Fruit fly (Drosophila melanogaster) whole organism, prepupa: ENCODE data around the gene CG4615.

Source experiments
- Blimp-1 ChIP-seq: fragments of 200-800 bp; sonication (Bioruptor generic); optimal IDR thresholded peaks from 3 replicates; lab custom pipeline; 2017; ENCODE audit warnings: missing biosample characterization, missing genetic modification characterization, mild to moderate bottlenecking, moderate library complexity, missing genetic modification reagents
- CG10669 ChIP-seq: fragments of 200-800 bp; sonication (Bioruptor generic); optimal IDR thresholded peaks from 3 replicates; lab custom pipeline; 2018; ENCODE audit warnings: missing biosample characterization, mild to moderate bottlenecking, missing genetic modification characterization, moderate library complexity
- CG11294 ChIP-seq: fragments of 200-800 bp; sonication (Bioruptor generic); IDR thresholded peaks from 2 replicates; pipeline ENCODE4 v1.3.6; 2022; ENCODE audit warnings: missing biosample characterization, missing genetic modification characterization
- CG11762 ChIP-seq: fragments of 200-800 bp; sonication (Bioruptor generic); optimal IDR thresholded peaks from 3 replicates; lab custom pipeline; 2016; ENCODE audit warnings: missing biosample characterization, missing genetic modification characterization; ENCODE audit not compliant: insufficient read depth
- CG11902 ChIP-seq: fragments of 200-800 bp; sonication (Bioruptor generic); optimal IDR thresholded peaks from 3 replicates; lab custom pipeline; 2016; ENCODE audit warnings: missing biosample characterization, missing genetic modification characterization
- CG15336 ChIP-seq: fragments of 200-800 bp; sonication (Bioruptor generic); IDR thresholded peaks from 2 replicates; pipeline ENCODE4 v1.3.6; 2022; ENCODE audit warnings: missing biosample characterization, missing genetic modification characterization
- CG3032 ChIP-seq: fragments of 200-800 bp; optimal IDR thresholded peaks from 2 replicates; lab custom pipeline; 2019; ENCODE audit warnings: missing biosample characterization, mild to moderate bottlenecking, missing genetic modification characterization, moderate library complexity
- CG34406 ChIP-seq: fragments of 200-800 bp; sonication (Bioruptor generic); optimal IDR thresholded peaks from 3 replicates; lab custom pipeline; 2016; ENCODE audit warnings: missing biosample characterization, missing genetic modification characterization
- CG3919 ChIP-seq: fragments of 200-800 bp; sonication (Bioruptor generic); optimal IDR thresholded peaks from 3 replicates; lab custom pipeline; 2016; ENCODE audit warnings: missing biosample characterization, missing genetic modification characterization
- CG4318 ChIP-seq: fragments of 200-800 bp; sonication (Bioruptor generic); optimal IDR thresholded peaks from 3 replicates; lab custom pipeline; 2017; ENCODE audit warnings: missing biosample characterization, mild to moderate bottlenecking, missing genetic modification characterization
- CG6163 ChIP-seq: fragments of 200-800 bp; sonication (Bioruptor generic); IDR thresholded peaks from 3 replicates; pipeline ENCODE4 v1.3.6; 2022; ENCODE audit warnings: missing biosample characterization, missing genetic modification characterization
- CG6276 ChIP-seq: fragments of 200-800 bp; sonication (Bioruptor generic); optimal IDR thresholded peaks from 2 replicates; lab custom pipeline; 2017; ENCODE audit warnings: missing biosample characterization, mild to moderate bottlenecking, missing genetic modification characterization
- CG6792 ChIP-seq: fragments of 200-800 bp; sonication (Bioruptor generic); optimal IDR thresholded peaks from 3 replicates; lab custom pipeline; 2016; ENCODE audit warnings: missing biosample characterization, missing genetic modification characterization
- CG6808 ChIP-seq: fragments of 200-800 bp; sonication (Bioruptor generic); optimal IDR thresholded peaks from 3 replicates; lab custom pipeline; 2017; ENCODE audit warnings: missing biosample characterization, missing genetic modification characterization, mild to moderate bottlenecking, moderate library complexity, missing genetic modification reagents
- CG6854 ChIP-seq: fragments of 200-800 bp; sonication (Bioruptor generic); optimal IDR thresholded peaks from 2 replicates; lab custom pipeline; 2017; ENCODE audit warnings: missing biosample characterization, mild to moderate bottlenecking, missing genetic modification characterization
- CG8119 ChIP-seq: fragments of 200-800 bp; sonication (Bioruptor generic); IDR thresholded peaks from 3 replicates; pipeline ENCODE4 v1.3.6; 2022; ENCODE audit warnings: missing biosample characterization, missing genetic modification characterization
- CG8632 ChIP-seq: fragments of 200-800 bp; sonication (Bioruptor generic); optimal IDR thresholded peaks from 3 replicates; lab custom pipeline; 2016; ENCODE audit warnings: missing biosample characterization, missing genetic modification characterization
- CG9139 ChIP-seq: fragments of 200-800 bp; sonication (Bioruptor generic); optimal IDR thresholded peaks from 3 replicates; lab custom pipeline; 2017; ENCODE audit warnings: missing biosample characterization, mild to moderate bottlenecking, missing genetic modification characterization
- Eip75B ChIP-seq: fragments of 200-800 bp; sonication (Bioruptor generic); optimal IDR thresholded peaks from 3 replicates; lab custom pipeline; 2016; ENCODE audit warnings: missing biosample characterization, missing genetic modification characterization
- Ets21C ChIP-seq: fragments of 200-800 bp; sonication (Bioruptor generic); optimal IDR thresholded peaks from 3 replicates; lab custom pipeline; 2016; ENCODE audit warnings: missing biosample characterization, missing genetic modification characterization
- Ets96B ChIP-seq: fragments of 200-800 bp; optimal IDR thresholded peaks from 2 replicates; lab custom pipeline; 2019; ENCODE audit warnings: missing biosample characterization, mild to moderate bottlenecking, missing genetic modification characterization, moderate library complexity
- Gug ChIP-seq: fragments of 200-800 bp; sonication (Bioruptor generic); IDR thresholded peaks from 2 replicates; pipeline ENCODE4 v1.3.6; 2022; ENCODE audit warnings: missing biosample characterization, missing genetic modification characterization
- Hr38 ChIP-seq: sonication (Bioruptor generic); optimal IDR thresholded peaks from 2 replicates; lab custom pipeline; 2016; ENCODE audit warnings: missing biosample characterization, missing genetic modification characterization
- Hr39 ChIP-seq: fragments of 200-800 bp; sonication (Bioruptor generic); optimal IDR thresholded peaks from 2 replicates; lab custom pipeline; 2016; ENCODE audit warnings: missing biosample characterization, missing genetic modification characterization
- Hr4 ChIP-seq: fragments of 200-800 bp; sonication (Bioruptor generic); optimal IDR thresholded peaks from 3 replicates; lab custom pipeline; 2016; ENCODE audit warnings: missing biosample characterization, missing genetic modification characterization
- Lpt ChIP-seq: fragments of 200-800 bp; sonication (Bioruptor generic); optimal IDR thresholded peaks from 3 replicates; lab custom pipeline; 2016; ENCODE audit warnings: missing biosample characterization, missing genetic modification characterization
- Met ChIP-seq: fragments of 200-800 bp; sonication (Bioruptor generic); optimal IDR thresholded peaks from 3 replicates; lab custom pipeline; 2016; ENCODE audit warnings: missing biosample characterization, missing genetic modification characterization
- OdsH ChIP-seq: fragments of 200-800 bp; sonication (Bioruptor generic); optimal IDR thresholded peaks from 3 replicates; lab custom pipeline; 2016; ENCODE audit warnings: missing biosample characterization, missing genetic modification characterization
- Smox ChIP-seq: fragments of 200-800 bp; sonication (Bioruptor generic); optimal IDR thresholded peaks from 3 replicates; lab custom pipeline; 2016; ENCODE audit warnings: missing biosample characterization, missing genetic modification characterization
- Sox102F ChIP-seq: fragments of 200-800 bp; sonication (Bioruptor generic); optimal IDR thresholded peaks from 2 replicates; lab custom pipeline; 2016; ENCODE audit warnings: missing biosample characterization, mild to moderate bottlenecking, missing genetic modification characterization
- Sox15 ChIP-seq: fragments of 200-800 bp; sonication (Bioruptor generic); optimal IDR thresholded peaks from 3 replicates; lab custom pipeline; 2016; ENCODE audit warnings: missing biosample characterization, missing genetic modification characterization
- achi ChIP-seq: fragments of 200-800 bp; sonication (Bioruptor generic); optimal IDR thresholded peaks from 3 replicates; lab custom pipeline; 2016; ENCODE audit warnings: missing biosample characterization, missing genetic modification characterization
- acj6 ChIP-seq: fragments of 200-800 bp; sonication (Bioruptor generic); optimal IDR thresholded peaks from 3 replicates; lab custom pipeline; 2016; ENCODE audit warnings: missing biosample characterization, missing genetic modification characterization
- cyc ChIP-seq: fragments of 200-800 bp; sonication (Bioruptor generic); optimal IDR thresholded peaks from 3 replicates; lab custom pipeline; 2016; ENCODE audit warnings: missing biosample characterization, missing genetic modification characterization
- dac ChIP-seq: fragments of 200-800 bp; sonication (Bioruptor generic); optimal IDR thresholded peaks from 2 replicates; lab custom pipeline; 2017; ENCODE audit warnings: missing biosample characterization, mild to moderate bottlenecking, missing genetic modification characterization
- esn ChIP-seq: fragments of 200-800 bp; sonication (Bioruptor generic); optimal IDR thresholded peaks from 2 replicates; lab custom pipeline; 2016; ENCODE audit warnings: missing biosample characterization, mild to moderate bottlenecking, missing genetic modification characterization, moderate library complexity
- fd85E ChIP-seq: fragments of 200-800 bp; sonication (Bioruptor generic); optimal IDR thresholded peaks from 3 replicates; lab custom pipeline; 2016; ENCODE audit warnings: missing biosample characterization, missing genetic modification characterization
- fkh ChIP-seq: fragments of 200-800 bp; sonication (Bioruptor generic); optimal IDR thresholded peaks from 3 replicates; lab custom pipeline; 2017; ENCODE audit warnings: missing biosample characterization, mild to moderate bottlenecking, missing genetic modification characterization, moderate library complexity
- lz ChIP-seq: fragments of 200-800 bp; sonication (Bioruptor generic); optimal IDR thresholded peaks from 3 replicates; lab custom pipeline; 2016; ENCODE audit warnings: missing biosample characterization, missing genetic modification characterization
- net ChIP-seq: fragments of 200-800 bp; sonication (Bioruptor generic); optimal IDR thresholded peaks from 3 replicates; lab custom pipeline; 2016; ENCODE audit warnings: missing biosample characterization, missing genetic modification characterization
- pdm3 ChIP-seq: fragments of 200-800 bp; sonication (Bioruptor generic); optimal IDR thresholded peaks from 3 replicates; lab custom pipeline; 2016; ENCODE audit warnings: missing biosample characterization, missing genetic modification characterization
- salr ChIP-seq, 2 experiments: fragments of 200-800 bp; sonication (Bioruptor generic); optimal IDR thresholded peaks; 3 replicates each; lab custom pipeline; 2016 to 2018; ENCODE audit warnings: missing biosample characterization in 2 of 2, missing genetic modification characterization in 2 of 2, mild to moderate bottlenecking in 1 of 2
- spab ChIP-seq: fragments of 200-800 bp; sonication (Bioruptor generic); optimal IDR thresholded peaks from 2 replicates; lab custom pipeline; 2017; ENCODE audit warnings: missing biosample characterization, mild to moderate bottlenecking, missing genetic modification characterization, missing genetic modification reagents
- ss ChIP-seq, 2 experiments: fragments of 200-800 bp; sonication (Bioruptor generic); optimal IDR thresholded peaks; 2 replicates in 1 of 2; 3 replicates in 1 of 2; lab custom pipeline; 2017 to 2018; ENCODE audit warnings: mild to moderate bottlenecking in 2 of 2, missing biosample characterization in 2 of 2, missing genetic modification characterization in 2 of 2, moderate library complexity in 1 of 2
- svp ChIP-seq: fragments of 200-800 bp; sonication (Bioruptor generic); peaks from one replicate; lab custom pipeline; 2016; ENCODE audit warnings: missing biosample characterization, missing genetic modification characterization
- topi ChIP-seq: fragments of 200-800 bp; sonication (Bioruptor generic); optimal IDR thresholded peaks from 3 replicates; lab custom pipeline; 2016; ENCODE audit warnings: missing biosample characterization, missing genetic modification characterization
- vri ChIP-seq: fragments of 200-800 bp; sonication (Bioruptor generic); optimal IDR thresholded peaks from 3 replicates; lab custom pipeline; 2016; ENCODE audit warnings: missing biosample characterization, mild to moderate bottlenecking, missing genetic modification characterization

Gene CG4615

dm6 chrX:7097071-7097858 is 4.8 kb downstream of the CG4615 start (continued):
- TF ChIP-seq svp (peak; percentile 43), CG8632 (GFP tag; lab: Kevin White, UChicago) (peak; percentile 13), Sox15 (GFP tag; lab: Kevin White, UChicago) (no peak), CG6276 (GFP tag; lab: Kevin White, UChicago) (peak; percentile 82), CG15336 (GFP tag; lab: Robert Waterston, UW) (0 out of 2 replicates have a peak, but pooled peaks have one; percentile 43), CG6163 (peak; percentile 12; the same call in 2 of the 3 replicates), net (GFP tag; lab: Kevin White, UChicago) (peak; percentile 60)

DNA sequence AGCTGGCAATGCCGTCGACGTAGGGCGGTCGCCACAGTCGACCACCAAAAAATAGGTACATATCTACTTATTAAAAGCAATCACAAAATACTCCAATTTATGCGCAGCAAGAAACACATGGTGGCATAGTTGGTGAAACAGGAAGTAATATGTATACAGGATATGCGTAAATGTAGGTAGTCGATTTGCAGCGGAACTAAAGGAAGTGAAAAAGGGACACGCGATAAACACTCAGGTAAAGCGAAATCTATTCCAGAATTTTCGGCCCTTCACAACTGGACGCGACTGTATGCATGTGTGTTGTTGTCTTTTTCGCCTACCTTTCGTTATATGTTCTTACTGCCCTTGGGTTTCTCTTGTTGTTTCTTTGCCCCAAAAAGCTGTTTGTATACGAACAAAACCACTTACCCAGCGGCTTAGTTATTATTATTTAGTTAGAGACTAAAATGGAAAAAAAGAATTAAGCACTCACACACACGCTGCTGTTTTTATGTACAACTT is 5.6 kb downstream of the CG4615 start:
- TF ChIP-seq Eip75B (GFP tag; lab: Kevin White, UChicago) (peak; percentile 78), ss (GFP tag; optimal IDR thresholded peaks at IDR 0.05; lab: Kevin White, UChicago) (peak; percentile 37 to 63), CG11762 (GFP tag; lab: Kevin White, UChicago) (peak; percentile 42), salr (GFP tag; optimal IDR thresholded peaks at IDR 0.05; lab: Kevin White, UChicago) (peak; percentile 31 to 69), Ets96B (tag; lab: Kevin White, UChicago) (peak; percentile 75), CG6792 (GFP tag; lab: Kevin White, UChicago) (peak; percentile 69), CG11902 (GFP tag; lab: Kevin White, UChicago) (peak; percentile 61), Blimp-1 (GFP tag; lab: Kevin White, UChicago) (peak; percentile 53), Lpt (peak; percentile 26), Sox15 (GFP tag; lab: Kevin White, UChicago) (peak; percentile 53), CG6854 (GFP tag; lab: Kevin White, UChicago) (peak; percentile 43), lz (GFP tag; lab: Kevin White, UChicago) (peak; percentile 84), vri (GFP tag; lab: Kevin White, UChicago) (peak; percentile 15), Hr39 (GFP tag; lab: Kevin White, UChicago) (peak; percentile 84), Ets21C (GFP tag; lab: Kevin White, UChicago) (peak; percentile 63), CG4318 (peak; percentile 12), CG34406 (GFP tag; lab: Kevin White, UChicago) (peak; percentile 64), Met (GFP tag; lab: Kevin White, UChicago) (peak; percentile 85), Hr38 (no peak), CG3032 (tag; lab: Kevin White, UChicago) (peak; percentile 78), CG8119 (GFP tag; lab: Robert Waterston, UW) (peak; percentile 58), pdm3 (GFP tag; lab: Kevin White, UChicago) (peak; percentile 74), CG11294 (GFP tag; lab: Robert Waterston, UW) (0 out of 2 replicates have a peak, but pooled peaks have one; percentile 15), cyc (GFP tag; lab: Kevin White, UChicago) (peak; percentile 77), esn (GFP tag; lab: Kevin White, UChicago) (peak; percentile 86), svp (peak; percentile 91), Smox (GFP tag; lab: Kevin White, UChicago) (peak; percentile 77), CG3919 (GFP tag; lab: Kevin White, UChicago) (peak; percentile 51), CG6808 (GFP tag; lab: Kevin White, UChicago) (peak; percentile 79), achi (peak; percentile 72), fkh (GFP tag; lab: Kevin White, UChicago) (peak; percentile 67), topi (peak; percentile 83), OdsH (GFP tag; lab: Kevin White, UChicago) (peak; percentile 67), fd85E (no peak), CG10669 (GFP tag; lab: Kevin White, UChicago) (peak; percentile 76), spab (GFP tag; lab: Kevin White, UChicago) (peak; percentile 62), acj6 (GFP tag; lab: Kevin White, UChicago) (peak; percentile 58), Gug (peak; percentile 46; the same call in 1 of the 2 replicates), CG15336 (GFP tag; lab: Robert Waterston, UW) (no peak; the same call in 1 of the 2 replicates), Sox102F (GFP tag; lab: Kevin White, UChicago) (peak; percentile 74), dac (no peak), Hr4 (GFP tag; lab: Kevin White, UChicago) (peak; percentile 62), CG6276 (GFP tag; lab: Kevin White, UChicago) (no peak), CG9139 (peak; percentile 46)
